Fruit fly (Drosophila melanogaster) whole organism, adult: ENCODE measurements around the gene CG32986.

Experiments
- CG11617 ChIP-seq: fragments of 200-800 bp; sonication (Bioruptor generic); optimal IDR thresholded peaks from 2 replicates; lab custom pipeline; 2017; ENCODE audit warnings: mild to moderate bottlenecking, missing biosample characterization, missing genetic modification reagents, missing genetic modification characterization
- CG12768 ChIP-seq: fragments of 200-800 bp; sonication (Bioruptor generic); optimal IDR thresholded peaks from 2 replicates; lab custom pipeline; 2017; ENCODE audit warnings: missing biosample characterization, missing genetic modification characterization, mild to moderate bottlenecking, moderate library complexity, missing genetic modification reagents
- CG14711 ChIP-seq: fragments of 200-800 bp; sonication (Bioruptor generic); optimal IDR thresholded peaks from 2 replicates; lab custom pipeline; 2018; ENCODE audit warnings: missing biosample characterization, mild to moderate bottlenecking, missing genetic modification characterization, moderate library complexity
- CG1620 ChIP-seq: fragments of 200-800 bp; sonication (Bioruptor generic); optimal IDR thresholded peaks from 2 replicates; lab custom pipeline; 2016; ENCODE audit warnings: missing biosample characterization, missing genetic modification characterization
- CG33017 ChIP-seq: fragments of 200-800 bp; sonication (Bioruptor generic); optimal IDR thresholded peaks from 2 replicates; lab custom pipeline; 2018; ENCODE audit warnings: missing biosample characterization, mild to moderate bottlenecking, missing genetic modification characterization, moderate library complexity
- CG5204 ChIP-seq: fragments of 200-800 bp; sonication (Bioruptor generic); optimal IDR thresholded peaks from 2 replicates; lab custom pipeline; 2016; ENCODE audit warnings: missing biosample characterization, missing genetic modification characterization
- CG7045 ChIP-seq: fragments of 200-800 bp; sonication (Bioruptor generic); optimal IDR thresholded peaks from 2 replicates; lab custom pipeline; 2017; ENCODE audit warnings: missing biosample characterization, mild to moderate bottlenecking, missing genetic modification characterization
- CG7101 ChIP-seq: fragments of 200-800 bp; sonication (Bioruptor generic); optimal IDR thresholded peaks from 2 replicates; lab custom pipeline; 2018; ENCODE audit warnings: missing biosample characterization, mild to moderate bottlenecking, missing genetic modification characterization, moderate library complexity
- Clk ChIP-seq: fragments of 200-800 bp; sonication (Bioruptor generic); optimal IDR thresholded peaks from 2 replicates; lab custom pipeline; 2017; ENCODE audit warnings: missing biosample characterization, missing genetic modification characterization
- Crg-1 ChIP-seq: fragments of 200-800 bp; sonication (Bioruptor generic); optimal IDR thresholded peaks from 2 replicates; lab custom pipeline; 2016; ENCODE audit warnings: missing biosample characterization, missing genetic modification characterization
- Hr96 ChIP-seq: fragments of 200-800 bp; sonication (Bioruptor generic); optimal IDR thresholded peaks from 2 replicates; lab custom pipeline; 2016; ENCODE audit warnings: missing biosample characterization, missing genetic modification characterization
- Mnt ChIP-seq: fragments of 200-800 bp; sonication (Bioruptor generic); optimal IDR thresholded peaks from 2 replicates; lab custom pipeline; 2016; ENCODE audit warnings: missing biosample characterization, mild to moderate bottlenecking, missing genetic modification characterization
- bab1 ChIP-seq: fragments of 200-800 bp; sonication (Bioruptor generic); optimal IDR thresholded peaks from 3 replicates; lab custom pipeline; 2019; ENCODE audit warnings: missing biosample characterization, mild to moderate bottlenecking, missing genetic modification characterization, moderate library complexity
- cic ChIP-seq: fragments of 200-800 bp; sonication (Bioruptor generic); optimal IDR thresholded peaks from 2 replicates; lab custom pipeline; 2017; ENCODE audit warnings: missing biosample characterization, mild to moderate bottlenecking, missing genetic modification characterization, moderate library complexity
- cnc ChIP-seq, 2 experiments: fragments of >200 bp; optimal IDR thresholded peaks; 2 replicates each; lab custom pipeline; 2017
- kay ChIP-seq: fragments of 200-800 bp; sonication (Bioruptor generic); peaks from one replicate; lab custom pipeline; 2016; ENCODE audit warnings: missing biosample characterization, missing genetic modification characterization, borderline replicate concordance
- ovo ChIP-seq: fragments of 200-800 bp; sonication (Bioruptor generic); optimal IDR thresholded peaks from 2 replicates; lab custom pipeline; 2016; ENCODE audit warnings: missing biosample characterization, missing genetic modification characterization
- pad ChIP-seq: fragments of 200-800 bp; sonication (Bioruptor generic); optimal IDR thresholded peaks from 3 replicates; lab custom pipeline; 2017; ENCODE audit warnings: missing biosample characterization, missing genetic modification characterization, mild to moderate bottlenecking, moderate library complexity, missing genetic modification reagents
- tj ChIP-seq: fragments of 200-800 bp; sonication (Bioruptor generic); optimal IDR thresholded peaks from 3 replicates; lab custom pipeline; 2017; ENCODE audit warnings: missing biosample characterization, mild to moderate bottlenecking, missing genetic modification characterization, moderate library complexity
- toe ChIP-seq: fragments of 200-800 bp; sonication (Bioruptor generic); optimal IDR thresholded peaks from 2 replicates; lab custom pipeline; 2016; ENCODE audit warnings: missing biosample characterization, missing genetic modification characterization

CG32986 gene

DNA sequence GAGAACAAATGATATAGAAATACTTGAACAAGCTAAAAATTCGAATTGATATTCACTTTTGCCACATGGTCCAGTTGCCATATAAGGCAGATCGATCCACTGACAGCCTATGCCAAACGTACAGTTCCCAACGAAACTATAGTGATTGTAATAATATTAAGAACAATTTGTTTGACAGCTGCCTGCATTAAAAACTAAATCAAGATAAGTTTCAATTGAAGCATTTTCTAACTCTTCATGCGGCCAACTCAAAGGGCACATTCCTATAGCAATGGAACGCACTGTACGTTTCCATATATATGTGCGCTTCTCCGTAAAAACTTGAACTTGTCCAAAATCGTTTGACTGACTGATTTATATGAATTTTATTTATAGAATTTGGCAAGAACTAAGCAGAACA is 31.6 kb downstream of the CG32986 start:
- TF ChIP-seq CG33017 (tag; lab: Kevin White, UChicago) (no peak), bab1 (no peak), Mnt (GFP tag; lab: Kevin White, UChicago) (no peak), Crg-1 (no peak), cnc (optimal IDR thresholded peaks at IDR 0.05; lab: Kevin White, UChicago) (no peak), CG11617 (no peak)

DNA sequence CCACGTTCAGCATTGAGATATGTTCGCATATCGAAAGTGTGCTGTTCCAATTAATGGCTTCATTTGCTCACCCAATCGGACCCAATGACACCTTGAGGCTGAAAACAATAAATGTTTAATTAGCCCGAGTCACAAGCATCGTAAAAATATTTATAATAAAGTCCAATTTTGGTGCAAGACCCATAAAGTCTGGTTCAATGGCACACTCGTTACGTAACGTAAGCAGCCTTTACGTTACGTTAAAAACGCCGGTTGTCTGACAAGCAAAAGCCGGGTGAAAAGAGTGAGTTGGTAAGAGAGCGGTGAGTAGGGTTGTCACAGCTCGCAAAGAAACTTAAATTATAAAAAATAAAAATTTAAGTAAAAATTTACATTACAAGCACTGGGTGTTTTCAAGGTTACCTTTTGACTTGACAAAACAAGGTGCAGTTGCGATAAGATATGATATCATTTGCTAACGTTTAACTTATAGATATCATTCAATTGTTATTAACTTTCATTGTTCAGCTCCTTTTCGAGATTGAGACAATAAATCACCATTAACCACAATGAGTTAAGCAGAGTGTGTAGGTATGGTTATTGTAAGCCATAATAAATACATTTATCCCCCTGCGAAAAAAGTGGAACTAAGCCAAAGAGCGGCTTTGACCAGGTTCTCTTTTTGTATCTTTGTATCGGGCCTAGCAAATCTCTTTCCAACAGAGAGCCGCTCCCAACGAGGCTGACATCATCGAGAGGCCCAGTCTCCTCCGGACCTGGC is 35.6 kb downstream of the CG32986 start:
- no peak for TF ChIP-seq kay (GFP tag; lab: Kevin White, UChicago)
- TF ChIP-seq Clk (GFP tag; lab: Kevin White, UChicago): no peak
- peak; percentile 46 for TF ChIP-seq CG14711 (tag; lab: Kevin White, UChicago)
- peak; percentile 10 for TF ChIP-seq CG33017 (tag; lab: Kevin White, UChicago)
- no peak for TF ChIP-seq Mnt (GFP tag; lab: Kevin White, UChicago)
- no peak for TF ChIP-seq CG7101 (tag; lab: Kevin White, UChicago)
- TF ChIP-seq CG5204 (GFP tag; lab: Kevin White, UChicago): peak; percentile 45
- TF ChIP-seq CG11617: no peak
- TF ChIP-seq CG12768 (GFP tag; lab: Kevin White, UChicago): no peak
- TF ChIP-seq Hr96 (GFP tag; lab: Kevin White, UChicago): no peak

DNA sequence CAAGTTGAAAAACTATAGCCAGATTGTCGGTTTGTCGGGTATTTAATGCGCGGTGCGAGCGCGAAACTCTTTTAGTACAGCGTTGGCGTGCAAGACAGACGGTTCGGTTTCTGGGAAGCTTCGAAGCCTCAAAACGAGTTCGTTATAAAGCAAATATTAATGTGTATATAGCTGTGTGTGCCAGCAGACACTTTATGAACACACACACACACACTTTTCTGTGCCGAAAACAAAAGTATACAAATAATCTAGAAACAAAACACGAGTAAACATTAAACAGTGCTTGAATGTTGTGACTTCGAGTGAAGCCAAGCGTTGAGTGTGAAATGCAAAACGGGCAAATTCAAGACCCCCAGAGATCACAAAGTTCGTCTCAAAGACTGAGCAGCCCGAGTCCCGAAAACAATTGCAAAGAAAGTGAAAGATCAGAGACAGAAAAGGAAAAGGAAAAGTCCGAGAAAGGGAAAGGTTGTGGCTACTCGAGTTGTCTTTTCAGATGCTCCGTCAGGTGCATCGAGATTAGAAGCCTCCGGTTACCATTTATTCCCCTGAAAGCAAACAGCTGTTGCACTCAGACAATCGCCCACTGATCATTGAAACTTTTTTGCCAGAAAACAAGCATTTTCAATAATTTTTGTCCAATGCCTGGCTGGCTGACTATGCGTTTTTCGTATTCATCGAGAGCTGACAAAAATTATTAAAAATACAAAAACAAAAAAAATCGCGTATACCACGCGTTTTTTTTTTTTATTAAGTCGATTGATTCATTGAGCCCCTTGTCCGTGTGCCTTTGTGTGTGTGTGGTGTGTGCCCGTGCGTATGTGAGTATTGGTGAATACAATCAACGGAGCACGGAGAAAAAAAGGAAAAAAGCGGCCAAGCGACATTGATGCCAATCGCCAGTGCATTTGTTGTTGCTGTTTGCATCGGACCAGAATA is 36.4 kb downstream of the CG32986 start, which contains the start of gene CG34398:
TSS of gene CG34398 (plus strand) at position 73 of the 939 bp plus-strand sequence.
- TF ChIP-seq ovo (GFP tag; lab: Kevin White, UChicago) (no peak), toe (GFP tag; lab: Kevin White, UChicago) (no peak), Mnt (GFP tag; lab: Kevin White, UChicago) (no peak), Hr96 (GFP tag; lab: Kevin White, UChicago) (no peak), CG7045 (GFP tag; lab: Kevin White, UChicago) (no peak), CG12768 (GFP tag; lab: Kevin White, UChicago) (no peak), kay (GFP tag; lab: Kevin White, UChicago) (no peak), CG5204 (GFP tag; lab: Kevin White, UChicago) (no peak), bab1 (no peak), cic (no peak), CG1620 (GFP tag; lab: Kevin White, UChicago) (no peak), CG33017 (tag; lab: Kevin White, UChicago) (no peak)

DNA sequence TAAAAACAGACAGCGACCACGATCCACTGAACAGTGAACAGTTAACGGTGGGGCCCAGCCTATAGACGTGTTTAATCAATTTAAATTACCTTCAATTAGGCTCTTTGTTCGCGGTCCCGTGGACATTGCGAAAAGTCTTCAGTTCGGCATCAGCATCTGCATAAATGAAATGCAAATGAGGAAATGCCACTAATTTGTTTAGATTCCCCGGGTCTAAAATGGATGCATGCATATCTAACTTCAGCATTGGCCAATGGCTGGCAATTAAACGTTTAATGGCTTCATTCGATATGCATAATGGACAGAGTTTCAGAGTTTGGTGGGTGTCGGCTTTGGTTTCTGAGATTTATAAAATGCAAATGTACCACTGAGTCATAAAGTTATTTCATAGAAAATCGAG is 39.3 kb downstream of the CG32986 start:
- no peak for TF ChIP-seq Mnt (GFP tag; lab: Kevin White, UChicago)
- no peak for TF ChIP-seq CG7101 (tag; lab: Kevin White, UChicago)
- no peak for TF ChIP-seq CG5204 (GFP tag; lab: Kevin White, UChicago)
- TF ChIP-seq pad (GFP tag; lab: Kevin White, UChicago): no peak
- no peak for TF ChIP-seq CG14711 (tag; lab: Kevin White, UChicago)
- no peak for TF ChIP-seq kay (GFP tag; lab: Kevin White, UChicago)
- no peak for TF ChIP-seq Hr96 (GFP tag; lab: Kevin White, UChicago)
- no peak for TF ChIP-seq toe (GFP tag; lab: Kevin White, UChicago)
- TF ChIP-seq cic: no peak
- no peak for TF ChIP-seq cnc (optimal IDR thresholded peaks at IDR 0.05; lab: Kevin White, UChicago)
- no peak for TF ChIP-seq CG12768 (GFP tag; lab: Kevin White, UChicago)
- no peak for TF ChIP-seq Crg-1
- TF ChIP-seq CG11617: no peak

DNA sequence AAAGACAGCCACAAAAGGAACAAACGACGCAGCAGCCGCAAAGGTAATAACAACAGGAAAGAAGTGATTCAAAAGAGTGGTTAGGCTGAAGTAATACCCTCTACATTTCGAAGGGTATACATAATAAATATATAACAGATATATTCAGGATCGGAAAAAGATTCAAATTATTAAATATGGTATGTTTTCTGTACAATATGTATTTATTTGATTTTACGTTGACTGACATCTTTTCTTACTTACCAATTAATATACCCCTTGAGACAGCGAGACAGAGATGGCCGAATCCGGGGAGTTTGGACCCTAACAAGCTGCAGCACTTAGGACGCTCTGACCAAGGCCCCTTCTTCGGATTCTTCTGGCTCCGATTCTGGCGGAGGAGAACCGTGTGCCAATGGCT is 43.7 kb downstream of the CG32986 start:
- TF ChIP-seq tj (GFP tag; lab: Kevin White, UChicago) (no peak), CG12768 (GFP tag; lab: Kevin White, UChicago) (no peak), pad (GFP tag; lab: Kevin White, UChicago) (no peak), Mnt (GFP tag; lab: Kevin White, UChicago) (no peak), CG1620 (GFP tag; lab: Kevin White, UChicago) (no peak), CG33017 (tag; lab: Kevin White, UChicago) (no peak), cic (no peak), CG14711 (tag; lab: Kevin White, UChicago) (no peak)
